Fruit fly (Drosophila melanogaster): Measurements from ENCODE around the gene CG43145.

Gene CG43145

dm6 chr2L:3655698-3656105 lies 45.9 kb upstream of the CG43145 start (continued):
- TF ChIP-seq sens-2 (GFP tag; IDR thresholded peaks at IDR 0.05) (peak; percentile 96), CG13624 (GFP tag; optimal IDR thresholded peaks at IDR 0.05) (peak; percentile 99), Dll (GFP tag; IDR thresholded peaks at IDR 0.05; ENCODE audit: partially characterized antibody) (no peak; the same call in 3 of the 4 replicates), ato (GFP tag; IDR thresholded peaks at IDR 0.05; ENCODE audit: partially characterized antibody) (no peak), CG9797 (GFP tag; optimal IDR thresholded peaks at IDR 0.05) (peak; percentile 64), H2.0 (GFP tag; IDR thresholded peaks at IDR 0.05) (peak; percentile 97), sna (GFP tag; IDR thresholded peaks at IDR 0.05; ENCODE audit: partially characterized antibody) (no peak), cas (GFP tag; IDR thresholded peaks at IDR 0.05) (peak; percentile 94), prd (optimal IDR thresholded peaks at IDR 0.05) (no peak), prd (GFP tag; IDR thresholded peaks at IDR 0.05) (peak; percentile 98), fd3F (GFP tag; optimal IDR thresholded peaks at IDR 0.05) (peak; percentile 96), CG34224 (GFP tag; IDR thresholded peaks at IDR 0.05; ENCODE audit: partially characterized antibody) (no peak), Pdp1 (GFP tag; optimal IDR thresholded peaks at IDR 0.05) (peak; percentile 97 to 98), hb (GFP tag; IDR thresholded peaks at IDR 0.05; ENCODE audit: partially characterized antibody) (no peak), Atf6 (GFP tag; IDR thresholded peaks at IDR 0.05) (peak; percentile 98), hbn (GFP tag; IDR thresholded peaks at IDR 0.05; ENCODE audit: partially characterized antibody) (no peak), Eip74EF (GFP tag; optimal IDR thresholded peaks at IDR 0.05) (peak in 1 of 2 experiments; percentile 98), da (GFP tag; optimal IDR thresholded peaks at IDR 0.05) (peak; percentile 92), CG12071 (GFP tag; optimal IDR thresholded peaks at IDR 0.05) (peak; percentile 99), Lpt (GFP tag; optimal IDR thresholded peaks at IDR 0.05) (no peak), Med (GFP tag) (peak; percentile 100), pb (GFP tag; optimal IDR thresholded peaks at IDR 0.05) (peak; percentile 97), yki (optimal IDR thresholded peaks at IDR 0.05) (peak; percentile 30), CG6854 (GFP tag; optimal IDR thresholded peaks at IDR 0.05) (peak; percentile 97), CG12236 (GFP tag; optimal IDR thresholded peaks at IDR 0.05) (peak; percentile 97), seq (GFP tag; IDR thresholded peaks at IDR 0.05) (peak; percentile 98), HLH54F (GFP tag; optimal IDR thresholded peaks at IDR 0.05) (peak; percentile 97), MBD-R2 (GFP tag; IDR thresholded peaks at IDR 0.05) (peak; percentile 98), CG15011 (GFP tag; optimal IDR thresholded peaks at IDR 0.05) (peak; percentile 97), exex (tag; optimal IDR thresholded peaks at IDR 0.05) (peak; percentile 93), toy (GFP tag; IDR thresholded peaks at IDR 0.05) (peak; percentile 92), CG11695 (GFP tag; IDR thresholded peaks at IDR 0.05) (peak; percentile 99), Hr3 (GFP tag; optimal IDR thresholded peaks at IDR 0.05) (peak; percentile 95), CG13424 (tag; optimal IDR thresholded peaks at IDR 0.05) (peak; percentile 99), HLH3B (GFP tag; IDR thresholded peaks at IDR 0.05) (peak; percentile 98), Hmx (GFP tag; optimal IDR thresholded peaks at IDR 0.05) (peak; percentile 95), Meics (GFP tag; optimal IDR thresholded peaks at IDR 0.05) (peak; percentile 98), NC2β (GFP tag; optimal IDR thresholded peaks at IDR 0.05) (peak; percentile 98), gro (GFP tag; optimal IDR thresholded peaks at IDR 0.05) (peak; percentile 98), HLH4C (GFP tag; IDR thresholded peaks at IDR 0.05; ENCODE audit: partially characterized antibody) (no peak), BEAF-32 (GFP tag; optimal IDR thresholded peaks at IDR 0.05) (peak; percentile 24), tgo (GFP tag; IDR thresholded peaks at IDR 0.05) (peak; percentile 97), Ssrp (tag; optimal IDR thresholded peaks at IDR 0.05) (peak; percentile 98), CG42726 (GFP tag; IDR thresholded peaks at IDR 0.05; ENCODE audit: partially characterized antibody) (no peak), Gsc (GFP tag; IDR thresholded peaks at IDR 0.05) (peak; percentile 89; the same call in 1 of the 2 replicates), Oaz (GFP tag; IDR thresholded peaks at IDR 0.05) (peak; percentile 95), CG2712 (tag; optimal IDR thresholded peaks at IDR 0.05) (peak; percentile 99), chinmo (GFP tag; IDR thresholded peaks at IDR 0.05; ENCODE audit: partially characterized antibody) (peak; percentile 74; the same call in 1 of the 4 replicates), Trl (optimal IDR thresholded peaks at IDR 0.05) (peak; percentile 78 to 89), Trl (GFP tag; optimal IDR thresholded peaks at IDR 0.05) (peak; percentile 98), CG16815 (GFP tag; optimal IDR thresholded peaks at IDR 0.05) (peak; percentile 96)
